Worm (Caenorhabditis elegans) whole organism, L1 larva: ENCODE measurements around the gene fbxa-63.

ENCODE experiments used
- C04F5.9 ChIP-seq: sonication (generic microtip); optimal IDR thresholded peaks from 2 replicates; lab custom pipeline; 2016; ENCODE audit warnings: missing genetic modification characterization, missing compliant biosample characterization
- C34B4.2 ChIP-seq: sonication (generic microtip); optimal IDR thresholded peaks from 2 replicates; lab custom pipeline; 2017; ENCODE audit warnings: mild to moderate bottlenecking, missing genetic modification characterization, missing compliant biosample characterization
- F16B12.6 ChIP-seq: fragments of 150-350 bp; optimal IDR thresholded peaks from 2 replicates; lab custom pipeline; 2014; ENCODE audit warnings: missing biosample characterization, missing genetic modification characterization
- aly-2 ChIP-seq: fragments of 150-350 bp; optimal IDR thresholded peaks from 2 replicates; lab custom pipeline; 2014; ENCODE audit warnings: missing biosample characterization, missing genetic modification characterization
- blmp-1 ChIP-seq: fragments of 150-350 bp; optimal IDR thresholded peaks from 2 replicates; lab custom pipeline; 2014; ENCODE audit warnings: missing biosample characterization, missing genetic modification characterization
- ceh-8 ChIP-seq: fragments of 200-800 bp; sonication (Bioruptor generic); optimal IDR thresholded peaks from 2 replicates; lab custom pipeline; 2018; ENCODE audit warnings: mild to moderate bottlenecking, missing genetic modification characterization, moderate library complexity, missing compliant biosample characterization
- ceh-82 ChIP-seq, 3 experiments: fragments of 150-350 bp in 1 of 3; sonication (generic microtip) in 2 of 3; optimal IDR thresholded peaks; 2 replicates each; lab custom pipeline; 2014 to 2017; ENCODE audit warnings: missing biosample characterization in 3 of 3, missing genetic modification characterization in 3 of 3
- ceh-88 ChIP-seq: fragments of 200-800 bp; sonication (Bioruptor generic); IDR thresholded peaks from 2 replicates; pipeline ENCODE4 v1.3.6; 2022; ENCODE audit warnings: missing genetic modification characterization, missing compliant biosample characterization
- ces-1 ChIP-seq: fragments of 150-350 bp; optimal IDR thresholded peaks from 2 replicates; lab custom pipeline; 2014; ENCODE audit warnings: missing biosample characterization, missing genetic modification reagents, missing genetic modification characterization
- dpl-1 ChIP-seq, 3 experiments: fragments of 150-350 bp in 2 of 3; sonication (generic microtip) in 1 of 3; optimal IDR thresholded peaks; 2 replicates each; lab custom pipeline; 2014 to 2017; ENCODE audit warnings: missing biosample characterization in 3 of 3, missing genetic modification characterization in 3 of 3, missing genetic modification reagents in 3 of 3
- dsc-1 ChIP-seq: sonication (generic microtip); optimal IDR thresholded peaks from 2 replicates; lab custom pipeline; 2016; ENCODE audit warnings: mild to moderate bottlenecking, missing genetic modification characterization, missing compliant biosample characterization
- efl-3 ChIP-seq: fragments of 200-800 bp; sonication (Bioruptor generic); optimal IDR thresholded peaks from 2 replicates; lab custom pipeline; 2018; ENCODE audit warnings: mild to moderate bottlenecking, missing genetic modification characterization, missing compliant biosample characterization
- egl-27 ChIP-seq, 2 experiments: fragments of 150-350 bp in 1 of 2; sonication (generic microtip); optimal IDR thresholded peaks; 3 replicates each; lab custom pipeline; 2017 to 2018; ENCODE audit warnings: missing biosample characterization in 2 of 2, missing genetic modification characterization in 2 of 2, missing genetic modification reagents in 2 of 2
- elt-2 ChIP-seq: sonication (generic microtip); optimal IDR thresholded peaks from 2 replicates; lab custom pipeline; 2016; ENCODE audit warnings: missing genetic modification characterization, mild to moderate bottlenecking, inconsistent platforms, missing compliant biosample characterization, missing genetic modification reagents
- elt-3 ChIP-seq, 6 experiments: fragments of 150-350 bp in 1 of 6; sonication (generic microtip); optimal IDR thresholded peaks; 2 replicates each; lab custom pipeline; 2017 to 2018; ENCODE audit warnings: missing biosample characterization in 6 of 6, missing genetic modification characterization in 6 of 6, inconsistent platforms in 1 of 6
- fkh-4 ChIP-seq: sonication (generic microtip); optimal IDR thresholded peaks from 2 replicates; lab custom pipeline; 2016; ENCODE audit warnings: missing compliant biosample characterization, missing genetic modification characterization, borderline replicate concordance
- fos-1 ChIP-seq: fragments of 150-350 bp; optimal IDR thresholded peaks from 2 replicates; lab custom pipeline; 2014; ENCODE audit warnings: missing biosample characterization, missing genetic modification characterization
- grh-1 ChIP-seq: fragments of 200-800 bp; sonication (Bioruptor generic); IDR thresholded peaks from 2 replicates; pipeline ENCODE4 v1.3.6; 2022; ENCODE audit warnings: missing genetic modification reagents, missing genetic modification characterization, missing compliant biosample characterization
- hpl-2 ChIP-seq: fragments of 150-350 bp; optimal IDR thresholded peaks from 2 replicates; lab custom pipeline; 2014; ENCODE audit warnings: missing biosample characterization, missing genetic modification reagents, missing genetic modification characterization
- irx-1 ChIP-seq: sonication (generic microtip); optimal IDR thresholded peaks from 2 replicates; lab custom pipeline; 2016; ENCODE audit warnings: missing genetic modification characterization, missing compliant biosample characterization
- jun-1 ChIP-seq: fragments of 150-350 bp; optimal IDR thresholded peaks from 2 replicates; lab custom pipeline; 2014; ENCODE audit warnings: missing biosample characterization, missing genetic modification reagents, missing genetic modification characterization
- lin-15B ChIP-seq: fragments of 150-350 bp; sonication (generic microtip); optimal IDR thresholded peaks from 3 replicates; lab custom pipeline; 2014; ENCODE audit warnings: missing biosample characterization, missing genetic modification characterization
- lir-3 ChIP-seq: sonication (generic microtip); optimal IDR thresholded peaks from 2 replicates; lab custom pipeline; 2016; ENCODE audit warnings: mild to moderate bottlenecking, missing genetic modification characterization, moderate library complexity, missing compliant biosample characterization; ENCODE audit not compliant: poor library complexity
- lsy-2 ChIP-seq, 2 experiments: fragments of 150-350 bp; optimal IDR thresholded peaks; 2 replicates each; lab custom pipeline; 2014; ENCODE audit warnings: missing biosample characterization in 2 of 2, missing genetic modification characterization in 2 of 2
- mab-9 ChIP-seq: fragments of 200-800 bp; sonication (Bioruptor generic); IDR thresholded peaks from 2 replicates; pipeline ENCODE4 v1.3.6; 2022; ENCODE audit warnings: missing genetic modification reagents, missing genetic modification characterization, missing compliant biosample characterization
- mep-1 ChIP-seq: fragments of 150-350 bp; optimal IDR thresholded peaks from 2 replicates; lab custom pipeline; 2014; ENCODE audit warnings: missing biosample characterization, missing genetic modification characterization
- nhr-11 ChIP-seq: fragments of 150-350 bp; optimal IDR thresholded peaks from 2 replicates; lab custom pipeline; 2014; ENCODE audit warnings: missing biosample characterization, missing genetic modification characterization
- nhr-12 ChIP-seq: sonication (generic microtip); optimal IDR thresholded peaks from 2 replicates; lab custom pipeline; 2017; ENCODE audit warnings: missing biosample characterization, missing genetic modification characterization
- nhr-237 ChIP-seq: fragments of 150-350 bp; optimal IDR thresholded peaks from 2 replicates; lab custom pipeline; 2014; ENCODE audit warnings: missing biosample characterization, missing genetic modification characterization
- nhr-28 ChIP-seq: fragments of 150-350 bp; optimal IDR thresholded peaks from 2 replicates; lab custom pipeline; 2014; ENCODE audit warnings: missing biosample characterization, missing genetic modification characterization
- nhr-47 ChIP-seq: sonication (generic microtip); optimal IDR thresholded peaks from 2 replicates; lab custom pipeline; 2016; ENCODE audit warnings: mild to moderate bottlenecking, missing genetic modification characterization, moderate library complexity, missing compliant biosample characterization
- nhr-71 ChIP-seq: sonication (generic microtip); optimal IDR thresholded peaks from 2 replicates; lab custom pipeline; 2016; ENCODE audit warnings: mild to moderate bottlenecking, missing genetic modification characterization, moderate library complexity, missing compliant biosample characterization
- nhr-85 ChIP-seq: sonication (generic microtip); peaks from one replicate; lab custom pipeline; 2016; ENCODE audit warnings: missing genetic modification characterization, inconsistent platforms, missing compliant biosample characterization
- nhr-90 ChIP-seq: sonication (generic microtip); optimal IDR thresholded peaks from 2 replicates; lab custom pipeline; 2016; ENCODE audit warnings: mild to moderate bottlenecking, missing genetic modification characterization, missing compliant biosample characterization; ENCODE audit not compliant: poor library complexity
- pag-3 ChIP-seq: sonication (generic microtip); optimal IDR thresholded peaks from 2 replicates; lab custom pipeline; 2017; ENCODE audit warnings: missing genetic modification characterization, mild to moderate bottlenecking, missing compliant biosample characterization, antibody characterized with exemption, borderline replicate concordance; ENCODE audit not compliant: insufficient read depth
- pax-3 ChIP-seq: fragments of 200-800 bp; sonication (Bioruptor generic); optimal IDR thresholded peaks from 2 replicates; lab custom pipeline; 2018; ENCODE audit warnings: mild to moderate bottlenecking, missing genetic modification characterization, moderate library complexity, missing compliant biosample characterization
- pqm-1 ChIP-seq: sonication (generic microtip); optimal IDR thresholded peaks from 3 replicates; lab custom pipeline; 2017; ENCODE audit warnings: missing biosample characterization, missing genetic modification characterization
- snu-23 ChIP-seq: sonication (generic microtip); optimal IDR thresholded peaks from 2 replicates; lab custom pipeline; 2016; ENCODE audit warnings: missing genetic modification characterization, missing compliant biosample characterization
- sptf-1 ChIP-seq: fragments of 150-350 bp; optimal IDR thresholded peaks from 2 replicates; lab custom pipeline; 2014; ENCODE audit warnings: missing biosample characterization, missing genetic modification characterization
- tbx-2 ChIP-seq: sonication (generic microtip); optimal IDR thresholded peaks from 2 replicates; lab custom pipeline; 2016; ENCODE audit warnings: missing genetic modification characterization, missing compliant biosample characterization
- tlp-1 ChIP-seq: fragments of 150-350 bp; optimal IDR thresholded peaks from 2 replicates; lab custom pipeline; 2014; ENCODE audit warnings: missing biosample characterization, missing genetic modification characterization
- unc-130 ChIP-seq: fragments of 150-350 bp; optimal IDR thresholded peaks from 2 replicates; lab custom pipeline; 2017; ENCODE audit warnings: missing biosample characterization, missing genetic modification characterization, inconsistent platforms
- unc-86 ChIP-seq: sonication (generic microtip); optimal IDR thresholded peaks from 2 replicates; lab custom pipeline; 2016; ENCODE audit warnings: missing genetic modification characterization, missing compliant biosample characterization
- unc-98 ChIP-seq: fragments of 200-800 bp; sonication (Bioruptor generic); IDR thresholded peaks from 2 replicates; pipeline ENCODE4 v1.3.6; 2022; ENCODE audit warnings: missing genetic modification characterization, missing compliant biosample characterization
- vab-15 ChIP-seq: sonication (generic microtip); optimal IDR thresholded peaks from 2 replicates; lab custom pipeline; 2017; ENCODE audit warnings: missing genotype, mild to moderate bottlenecking, missing genetic modification characterization, missing compliant biosample characterization
- zag-1 ChIP-seq: fragments of 150-350 bp; optimal IDR thresholded peaks from 2 replicates; lab custom pipeline; 2014; ENCODE audit warnings: missing biosample characterization, missing genetic modification characterization
- ztf-4 ChIP-seq: fragments of 150-350 bp; optimal IDR thresholded peaks from 2 replicates; lab custom pipeline; 2014; ENCODE audit warnings: missing biosample characterization, missing genetic modification characterization

Gene fbxa-63

ce11 chrIII:1243199-1243598 lies at the start of gene fbxa-63 (continued):
- TF ChIP-seq lin-15B (tag; lab: Kevin White, UChicago) (no peak), ceh-82 (tag; optimal IDR thresholded peaks at IDR 0.05; lab: Kevin White, UChicago) (peak in 1 of 3 experiments; percentile 35), pax-3 (tag; lab: Kevin White, UChicago) (no peak), nhr-85 (tag; lab: Kevin White, UChicago) (no peak), nhr-71 (tag; lab: Kevin White, UChicago) (peak; percentile 42), nhr-12 (tag; lab: Kevin White, UChicago) (no peak), egl-27 (tag; optimal IDR thresholded peaks at IDR 0.05; lab: Kevin White, UChicago) (no peak), sptf-1 (tag; lab: Kevin White, UChicago) (no peak), dpl-1 (GFP tag; optimal IDR thresholded peaks at IDR 0.05; lab: Kevin White, UChicago) (peak in 2 of 3 experiments; percentile 7 to 21), ceh-8 (no peak), ces-1 (GFP tag; lab: Kevin White, UChicago) (no peak), unc-130 (no peak), elt-3 (tag; optimal IDR thresholded peaks at IDR 0.05; lab: Kevin White, UChicago) (peak in 1 of 6 experiments; percentile 19), unc-98 (GFP tag; lab: Robert Waterston, UW) (no peak), nhr-11 (tag; lab: Kevin White, UChicago) (peak; percentile 15), mab-9 (no peak), ztf-4 (tag; lab: Kevin White, UChicago) (no peak), nhr-90 (tag; lab: Kevin White, UChicago) (no peak), grh-1 (no peak)

- TF ChIP-seq nhr-47 (tag; lab: Kevin White, UChicago): no peak
- no peak for TF ChIP-seq nhr-71 (tag; lab: Kevin White, UChicago)
- no peak for TF ChIP-seq C04F5.9 (tag; lab: Kevin White, UChicago)
- TF ChIP-seq unc-98 (GFP tag; lab: Robert Waterston, UW): no peak
- no peak for TF ChIP-seq ceh-8
- TF ChIP-seq dsc-1 (tag; lab: Kevin White, UChicago): no peak
- TF ChIP-seq jun-1 (tag; lab: Kevin White, UChicago): no peak
- TF ChIP-seq fos-1 (tag; lab: Kevin White, UChicago): no peak
- no peak for TF ChIP-seq pqm-1 (tag; lab: Kevin White, UChicago)
- TF ChIP-seq nhr-237: no peak
- TF ChIP-seq fkh-4 (tag; lab: Kevin White, UChicago): no peak
- no peak for TF ChIP-seq ces-1 (GFP tag; lab: Kevin White, UChicago)
- TF ChIP-seq lir-3 (tag; lab: Kevin White, UChicago): no peak
- no peak for TF ChIP-seq tlp-1 (tag; lab: Kevin White, UChicago)
- TF ChIP-seq irx-1 (tag; lab: Kevin White, UChicago): no peak
Measured at ce11 chrIII:1196192-1196591, 47.1 kb upstream of the fbxa-63 start, which contains the start of gene dss-1. dss-1 (minus strand) TSS chrIII:1196292.

ce11 chrIII:1201958-1202596 lies 41.2 kb upstream of the fbxa-63 start, which contains the start of the genes mrpl-45 and Y119D3B.12:
mrpl-45 (minus strand) TSS chrIII:1202008.
Y119D3B.12 (plus strand) TSS chrIII:1202546.
- TF ChIP-seq nhr-85 (tag; lab: Kevin White, UChicago) (peak; percentile 81), snu-23 (GFP tag; lab: Kevin White, UChicago) (peak; percentile 90), elt-2 (peak; percentile 11), lsy-2 (tag; optimal IDR thresholded peaks at IDR 0.05; lab: Kevin White, UChicago) (peak; percentile 86 to 89), nhr-28 (no peak), nhr-71 (tag; lab: Kevin White, UChicago) (no peak), ceh-82 (tag; optimal IDR thresholded peaks at IDR 0.05; lab: Kevin White, UChicago) (peak; percentile 86 to 93 (median 91)), mep-1 (tag; lab: Kevin White, UChicago) (peak; percentile 91), efl-3 (GFP tag; lab: Kevin White, UChicago) (no peak), lir-3 (tag; lab: Kevin White, UChicago) (no peak), vab-15 (no peak), C34B4.2 (tag; lab: Kevin White, UChicago) (no peak), pag-3 (tag; lab: Kevin White, UChicago) (no peak), tlp-1 (tag; lab: Kevin White, UChicago) (no peak), tbx-2 (tag; lab: Kevin White, UChicago) (peak; percentile 82), ceh-8 (peak; percentile 41), dpl-1 (GFP tag; optimal IDR thresholded peaks at IDR 0.05; lab: Kevin White, UChicago) (peak; percentile 78 to 85 (median 85)), hpl-2 (GFP tag; lab: Kevin White, UChicago) (no peak), zag-1 (no peak), unc-86 (tag; lab: Kevin White, UChicago) (peak; percentile 78), F16B12.6 (tag; lab: Kevin White, UChicago) (peak; percentile 97), ceh-88 (GFP tag; lab: Robert Waterston, UW) (0 out of 2 replicates have a peak, but pooled peaks have one; percentile 22), aly-2 (peak; percentile 61), blmp-1 (tag; lab: Kevin White, UChicago) (peak; percentile 38), fkh-4 (tag; lab: Kevin White, UChicago) (no peak)
